Fruit fly (Drosophila melanogaster): Measurements from ENCODE around the gene CG32811.

DNA sequence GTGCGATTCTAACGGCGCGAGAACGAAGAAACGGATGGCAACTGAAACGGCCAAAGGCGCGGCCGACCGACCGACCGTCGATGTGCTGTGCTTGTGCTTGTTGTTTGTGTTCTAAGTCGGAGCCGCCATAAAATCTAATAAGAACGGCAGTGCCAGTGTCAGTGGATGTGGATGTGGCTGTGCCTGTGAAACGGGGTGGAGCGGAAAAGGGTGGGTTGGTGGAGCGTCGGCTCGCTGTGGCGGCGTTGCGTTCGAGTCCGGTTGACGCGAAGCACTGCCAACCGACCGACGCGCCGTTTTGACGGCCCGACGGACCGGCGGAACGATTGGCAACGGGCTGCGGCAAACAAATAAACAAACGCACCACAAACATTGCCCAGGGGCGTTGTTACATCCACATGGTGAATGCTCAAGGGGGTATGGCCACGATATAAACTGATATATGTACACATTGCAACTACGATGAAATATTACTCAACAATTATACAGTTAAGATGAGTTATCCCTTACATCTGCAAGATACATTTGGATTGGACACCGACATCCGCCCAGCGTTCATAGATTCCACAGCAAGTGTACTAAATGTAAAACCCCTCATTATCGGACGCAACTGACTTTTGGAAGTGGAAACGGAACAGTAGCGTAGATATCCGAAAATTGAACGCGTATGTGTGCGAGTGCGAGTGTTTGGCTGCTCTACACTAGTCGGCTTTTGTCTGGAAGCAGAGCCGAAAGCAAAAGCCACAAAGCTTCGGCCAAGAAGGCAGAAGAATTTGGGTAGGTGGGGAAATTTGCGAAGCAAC lies 23.0 kb downstream of the CG32811 start, which contains the start of gene Atf3:
- TF ChIP-seq h (optimal IDR thresholded peaks at IDR 0.05) (no peak), ttk (optimal IDR thresholded peaks at IDR 0.05) (no peak), Myc (optimal IDR thresholded peaks at IDR 0.05) (no peak), psq (optimal IDR thresholded peaks at IDR 0.05) (no peak), Sin3A (optimal IDR thresholded peaks at IDR 0.05) (no peak), insv (optimal IDR thresholded peaks at IDR 0.05) (no peak)

All from Kc167 (cell line).